Fruit fly (Drosophila melanogaster): Measurements from ENCODE around the gene CG10466.

CG10466 gene

dm6 chr2L:19763773-19764580 is 27.9 kb upstream of the CG10466 start, which contains the start of gene fbp (continued):
- peak; percentile 43 for TF ChIP-seq gcm (GFP tag; optimal IDR thresholded peaks at IDR 0.05)
- TF ChIP-seq aop (GFP tag; IDR thresholded peaks at IDR 0.05): no peak
- no peak for TF ChIP-seq CG5245 (GFP tag; optimal IDR thresholded peaks at IDR 0.05)
- no peak for TF ChIP-seq CG7928 (GFP tag; optimal IDR thresholded peaks at IDR 0.05)
- TF ChIP-seq CG2889 (GFP tag; IDR thresholded peaks at IDR 0.05): 0 out of 3 replicates have a peak, but pooled peaks have one; percentile 52
- TF ChIP-seq BEAF-32 (GFP tag; optimal IDR thresholded peaks at IDR 0.05): no peak
- no peak for TF ChIP-seq zen (tag; optimal IDR thresholded peaks at IDR 0.05)
- TF ChIP-seq Ada2b (GFP tag; IDR thresholded peaks at IDR 0.05): peak; percentile 19; the same call in 1 of the 2 replicates
- peak; percentile 51 for TF ChIP-seq fd3F (GFP tag; optimal IDR thresholded peaks at IDR 0.05)
- TF ChIP-seq emc (GFP tag; optimal IDR thresholded peaks at IDR 0.05): no peak
- TF ChIP-seq Usf (GFP tag; optimal IDR thresholded peaks at IDR 0.05): peak; percentile 64
- no peak for TF ChIP-seq sc (optimal IDR thresholded peaks at IDR 0.05)
- TF ChIP-seq sc (GFP tag; optimal IDR thresholded peaks at IDR 0.05): peak; percentile 39
- TF ChIP-seq seq (GFP tag; IDR thresholded peaks at IDR 0.05): no peak
- TF ChIP-seq CG7357 (GFP tag; IDR thresholded peaks at IDR 0.05): peak; percentile 46; the same call in 1 of the 3 replicates
- peak; percentile 2 for TF ChIP-seq CG6854 (GFP tag; optimal IDR thresholded peaks at IDR 0.05)
- no peak for TF ChIP-seq knrl (GFP tag; IDR thresholded peaks at IDR 0.05; ENCODE audit: partially characterized antibody)
- TF ChIP-seq CG12659 (GFP tag; optimal IDR thresholded peaks at IDR 0.05): peak; percentile 82
- no peak for TF ChIP-seq croc (GFP tag; conservative IDR thresholded peaks at IDR 0.05)
- TF ChIP-seq CG10565 (GFP tag; optimal IDR thresholded peaks at IDR 0.05): no peak
- peak; percentile 55 for TF ChIP-seq CG1602 (GFP tag; optimal IDR thresholded peaks at IDR 0.05)
- TF ChIP-seq esg (GFP tag; conservative IDR thresholded peaks at IDR 0.05): no peak
- peak; percentile 89 for TF ChIP-seq CG7556 (GFP tag; optimal IDR thresholded peaks at IDR 0.05)
- no peak for TF ChIP-seq lov (optimal IDR thresholded peaks at IDR 0.05)
- TF ChIP-seq lov (GFP tag; IDR thresholded peaks at IDR 0.05): 0 out of 3 replicates have a peak, but pooled peaks have one; percentile 41
- peak; percentile 29 for TF ChIP-seq Hsf (GFP tag; optimal IDR thresholded peaks at IDR 0.05)
- no peak for TF ChIP-seq mirr (GFP tag; optimal IDR thresholded peaks at IDR 0.05)
- peak; percentile 82 for TF ChIP-seq CG31441 (GFP tag; IDR thresholded peaks at IDR 0.05)
- TF ChIP-seq Nf-YC (tag; optimal IDR thresholded peaks at IDR 0.05): peak; percentile 65
- TF ChIP-seq dan (GFP tag; IDR thresholded peaks at IDR 0.05): no peak
- TF ChIP-seq HLH54F (GFP tag; optimal IDR thresholded peaks at IDR 0.05): no peak
- TF ChIP-seq disco-r (GFP tag; optimal IDR thresholded peaks at IDR 0.05): no peak
- peak; percentile 27 for TF ChIP-seq caup (GFP tag; optimal IDR thresholded peaks at IDR 0.05; ENCODE audit: severe bottlenecking)
- TF ChIP-seq Vsx1 (GFP tag; optimal IDR thresholded peaks at IDR 0.05): peak; percentile 4
- TF ChIP-seq Hey (tag; optimal IDR thresholded peaks at IDR 0.05): peak; percentile 99
- peak; percentile 34; the same call in 1 of the 2 replicates for TF ChIP-seq wdn (GFP tag; IDR thresholded peaks at IDR 0.05)
- peak; percentile 55; the same call in 1 of the 3 replicates for TF ChIP-seq zfh1 (GFP tag; IDR thresholded peaks at IDR 0.05)
- TF ChIP-seq CG3838 (GFP tag; optimal IDR thresholded peaks at IDR 0.05): no peak
- peak; percentile 55 for TF ChIP-seq Ptx1 (GFP tag; IDR thresholded peaks at IDR 0.05)
- no peak for TF ChIP-seq tll (GFP tag; optimal IDR thresholded peaks at IDR 0.05)
- no peak for TF ChIP-seq Hr39 (optimal IDR thresholded peaks at IDR 0.05)
- no peak for TF ChIP-seq CG14667 (GFP tag; IDR thresholded peaks at IDR 0.05)
- TF ChIP-seq maf-S (GFP tag; optimal IDR thresholded peaks at IDR 0.05): no peak
- 0 out of 2 replicates have a peak, but pooled peaks have one; percentile 29 for TF ChIP-seq HLH3B (GFP tag; IDR thresholded peaks at IDR 0.05)
- no peak for TF ChIP-seq shn (GFP tag; optimal IDR thresholded peaks at IDR 0.05)
- no peak for TF ChIP-seq rib (GFP tag; IDR thresholded peaks at IDR 0.05)
- peak; percentile 78 for TF ChIP-seq Meics (GFP tag; optimal IDR thresholded peaks at IDR 0.05)
- no peak for TF ChIP-seq ro (GFP tag; IDR thresholded peaks at IDR 0.05)
- TF ChIP-seq Atf-2 (GFP tag; optimal IDR thresholded peaks at IDR 0.05): no peak
- TF ChIP-seq pnt (GFP tag; optimal IDR thresholded peaks at IDR 0.05): no peak
